Fruit fly (Drosophila melanogaster): ENCODE results near the gene Cad86C.

DNA sequence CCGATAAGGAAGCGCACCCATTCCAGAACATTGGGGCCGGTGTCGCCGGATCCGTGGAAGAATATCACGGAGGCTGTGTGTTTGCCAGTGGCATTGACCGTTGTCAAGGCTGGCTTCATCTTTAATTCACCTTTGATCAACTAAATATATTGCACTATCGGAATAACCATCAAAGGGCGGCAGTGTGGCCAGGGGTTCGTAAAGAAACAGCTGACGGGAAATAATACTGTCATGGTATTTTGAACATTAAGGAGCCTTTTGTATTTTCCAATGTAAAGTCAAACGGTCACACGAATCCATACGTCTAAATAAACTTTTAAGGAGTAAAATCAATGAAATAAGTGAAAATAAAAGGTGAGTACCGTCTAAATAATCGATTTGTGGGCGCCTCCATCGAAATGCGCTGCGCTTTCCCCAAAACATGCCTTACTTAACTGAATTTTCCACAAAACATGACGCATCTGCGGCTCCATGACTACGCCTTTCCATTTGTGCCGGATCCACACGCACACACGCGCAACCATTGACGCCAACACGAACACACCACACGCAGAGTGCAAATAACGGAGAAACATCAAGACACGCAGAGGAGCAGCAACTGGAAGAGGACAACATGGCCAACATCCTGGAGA is 27.5 kb downstream of the Cad86C start, which contains the start of the genes CG6567 and CG4511:
- TF ChIP-seq usp (GFP tag; optimal IDR thresholded peaks at IDR 0.05) (no peak), pan (optimal IDR thresholded peaks at IDR 0.05) (no peak), EcR (GFP tag; optimal IDR thresholded peaks at IDR 0.05) (no peak), CG8478 (optimal IDR thresholded peaks at IDR 0.05) (no peak), psq (optimal IDR thresholded peaks at IDR 0.05) (no peak)

All from whole organism.